Fruit fly (Drosophila melanogaster): ENCODE measurements around the gene Cpr76Bb.

dm6 chr3L:19564905-19565700 is 45.7 kb downstream of the Cpr76Bb start:
- no peak for TF ChIP-seq br (GFP tag; optimal IDR thresholded peaks at IDR 0.05)
- no peak for TF ChIP-seq N (GFP tag; optimal IDR thresholded peaks at IDR 0.05)
- no peak for TF ChIP-seq h (GFP tag; optimal IDR thresholded peaks at IDR 0.05)
- TF ChIP-seq CG32264 (GFP tag; optimal IDR thresholded peaks at IDR 0.05): no peak
- no peak for TF ChIP-seq Hr83 (GFP tag; optimal IDR thresholded peaks at IDR 0.05; ENCODE audit: poor library complexity, severe bottlenecking)
- no peak for TF ChIP-seq GATAd (GFP tag; optimal IDR thresholded peaks at IDR 0.05)
- TF ChIP-seq Sp1 (GFP tag; optimal IDR thresholded peaks at IDR 0.05): no peak
- TF ChIP-seq Rel (GFP tag; optimal IDR thresholded peaks at IDR 0.05): no peak
- TF ChIP-seq Rel (tag; optimal IDR thresholded peaks at IDR 0.05): no peak
- no peak for TF ChIP-seq Jra (GFP tag; optimal IDR thresholded peaks at IDR 0.05)

All from whole organism, wandering third instar larva.